Fruit fly (Drosophila melanogaster) whole organism: Measurements from ENCODE around the gene CG9921.

ENCODE experiments used
- CG8478 ChIP-seq: fragments of >200 bp; optimal IDR thresholded peaks from 2 replicates; lab custom pipeline; 2018; ENCODE audit warnings: inconsistent platforms
- Dll ChIP-seq: fragments of >200 bp; optimal IDR thresholded peaks from 2 replicates; lab custom pipeline; 2017
- psq ChIP-seq: fragments of >200 bp; optimal IDR thresholded peaks from 2 replicates; lab custom pipeline; 2017
- usp ChIP-seq: fragments of >200 bp; optimal IDR thresholded peaks from 2 replicates; lab custom pipeline; 2017; ENCODE audit warnings: missing biosample characterization, missing genetic modification characterization, mixed read lengths

- TF ChIP-seq Dll (lab: Kevin White, UChicago) = no peak
- TF ChIP-seq CG8478 (lab: Kevin White, UChicago) = no peak
- TF ChIP-seq psq (lab: Kevin White, UChicago) = no peak
- no peak for TF ChIP-seq usp
Measured at dm6 chrX:16286083-16286666, 47.2 kb downstream of the CG9921 start, which contains the start of gene UQCR-14.
